1 fruit fly cellular context compared by ENCODE assay signal in the genomic region with DNA sequence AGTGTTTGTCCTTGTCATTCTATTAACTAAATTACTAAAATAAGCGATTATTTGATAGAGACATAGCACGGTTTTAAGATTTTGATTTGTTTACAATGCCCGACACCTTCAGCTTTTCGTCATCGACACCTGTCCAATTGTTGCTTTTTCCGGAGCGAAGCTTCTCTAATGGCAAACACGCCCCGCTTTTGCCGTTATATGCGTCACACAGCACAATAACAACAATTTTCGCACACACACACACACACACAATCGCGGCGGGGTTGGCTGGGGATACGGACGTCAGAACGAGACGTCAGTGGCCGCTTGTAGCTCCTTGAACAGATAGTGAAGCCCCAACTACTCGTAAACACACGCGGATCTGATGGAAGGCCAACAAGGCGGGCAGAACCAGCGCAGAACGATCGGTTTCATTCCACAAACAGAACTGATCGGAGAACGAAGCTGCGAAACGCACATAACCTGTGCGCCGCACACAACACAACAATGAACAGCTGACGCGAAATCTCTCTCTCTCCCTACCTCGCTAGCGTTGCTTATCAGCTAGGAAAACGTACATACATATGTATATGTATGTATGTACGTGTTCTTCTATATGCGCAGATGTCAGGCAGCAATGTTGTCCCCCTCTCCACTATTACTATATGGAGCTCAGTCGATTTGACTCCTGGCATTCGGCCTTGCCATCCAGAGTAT.
A peak's percentile ranks its signal among the peaks of the same experiment; 100 is the strongest.
TF ChIP-seq lines count a peak whose summit lies in the region.

No protein-coding gene starts in this region.

TF ChIP-seq in whole organism, embryonic, 481 proteins besides CTCF, POLR2A, EP300 and RAD21 (continued from another document and continues in another):
- TF ChIP-seq ap (GFP tag; IDR thresholded peaks at IDR 0.05; lab: Robert Waterston, UW) (no peak), sens (GFP tag; lab: Kevin White, UChicago) (peak; percentile 68), amos (GFP tag; IDR thresholded peaks at IDR 0.05; lab: Robert Waterston, UW; ENCODE audit: partially characterized antibody) (peak; percentile 56; the same call in 1 of the 2 replicates), CG18011 (GFP tag; optimal IDR thresholded peaks at IDR 0.05; lab: Kevin White, UChicago) (peak; percentile 30), emc (GFP tag; optimal IDR thresholded peaks at IDR 0.05; lab: Kevin White, UChicago) (no peak), CG12155 (GFP tag; optimal IDR thresholded peaks at IDR 0.05; lab: Kevin White, UChicago) (no peak), ase (GFP tag; IDR thresholded peaks at IDR 0.05; lab: Robert Waterston, UW) (no peak), CG3281 (GFP tag; optimal IDR thresholded peaks at IDR 0.05; lab: Kevin White, UChicago) (peak; percentile 34), Hmr (GFP tag; optimal IDR thresholded peaks at IDR 0.05; lab: Kevin White, UChicago) (peak; percentile 33), CG4360 (GFP tag; IDR thresholded peaks at IDR 0.05; lab: Robert Waterston, UW) (no peak), CG34422 (GFP tag; IDR thresholded peaks at IDR 0.05; lab: Robert Waterston, UW) (peak; percentile 83; the same call in 1 of the 3 replicates), grn (GFP tag; optimal IDR thresholded peaks at IDR 0.05; lab: Kevin White, UChicago) (no peak), Opbp (GFP tag; IDR thresholded peaks at IDR 0.05; lab: Robert Waterston, UW; ENCODE audit: partially characterized antibody) (no peak), CG1603 (tag; optimal IDR thresholded peaks at IDR 0.05; lab: Kevin White, UChicago) (no peak), CG32532 (GFP tag; IDR thresholded peaks at IDR 0.05; lab: Robert Waterston, UW) (peak; percentile 43; the same call in 1 of the 2 replicates), Fer1 (GFP tag; optimal IDR thresholded peaks at IDR 0.05; lab: Kevin White, UChicago) (peak; percentile 23), CG18764 (GFP tag; optimal IDR thresholded peaks at IDR 0.05; lab: Kevin White, UChicago) (no peak), Xrp1 (GFP tag; IDR thresholded peaks at IDR 0.05; lab: Robert Waterston, UW) (0 out of 2 replicates have a peak, but pooled peaks have one; percentile 8), CG34224 (GFP tag; IDR thresholded peaks at IDR 0.05; lab: Robert Waterston, UW; ENCODE audit: partially characterized antibody) (peak; percentile 48; the same call in 2 of the 3 replicates), ERR (GFP tag; optimal IDR thresholded peaks at IDR 0.05; lab: Kevin White, UChicago) (peak; percentile 8), CG13424 (tag; optimal IDR thresholded peaks at IDR 0.05; lab: Kevin White, UChicago) (no peak), gem (tag; optimal IDR thresholded peaks at IDR 0.05; lab: Kevin White, UChicago) (no peak), gce (GFP tag; IDR thresholded peaks at IDR 0.05; lab: Robert Waterston, UW) (no peak), CG12942 (GFP tag; optimal IDR thresholded peaks at IDR 0.05; lab: Kevin White, UChicago) (no peak), CG10959 (GFP tag; IDR thresholded peaks at IDR 0.05; lab: Robert Waterston, UW) (no peak), CG11696 (GFP tag; IDR thresholded peaks at IDR 0.05; lab: Robert Waterston, UW) (no peak), pb (GFP tag; optimal IDR thresholded peaks at IDR 0.05; lab: Kevin White, UChicago) (no peak), YL-1 (GFP tag; optimal IDR thresholded peaks at IDR 0.05; lab: Kevin White, UChicago) (no peak), CG17829 (tag; optimal IDR thresholded peaks at IDR 0.05; lab: Kevin White, UChicago) (peak; percentile 5), CG10431 (GFP tag; optimal IDR thresholded peaks at IDR 0.05; lab: Kevin White, UChicago) (no peak), CG4730 (GFP tag; IDR thresholded peaks at IDR 0.05; lab: Robert Waterston, UW) (no peak), PHDP (tag; optimal IDR thresholded peaks at IDR 0.05; lab: Kevin White, UChicago) (peak; percentile 4), ci (GFP tag; IDR thresholded peaks at IDR 0.05; lab: Robert Waterston, UW) (peak; percentile 39; the same call in 1 of the 3 replicates), nau (GFP tag; optimal IDR thresholded peaks at IDR 0.05; lab: Kevin White, UChicago) (peak; percentile 44), GATAe (GFP tag; conservative IDR thresholded peaks at IDR 0.05; lab: Robert Waterston, UW) (no peak; the same call in 1 of the 2 replicates), Oaz (GFP tag; IDR thresholded peaks at IDR 0.05; lab: Robert Waterston, UW) (no peak), bab2 (GFP tag; optimal IDR thresholded peaks at IDR 0.05; lab: Kevin White, UChicago) (no peak), MESR4 (GFP tag; optimal IDR thresholded peaks at IDR 0.05; lab: Kevin White, UChicago) (no peak), CG13296 (GFP tag; optimal IDR thresholded peaks at IDR 0.05; lab: Kevin White, UChicago) (no peak), lov (optimal IDR thresholded peaks at IDR 0.05; lab: Kevin White, UChicago) (no peak), lov (GFP tag; IDR thresholded peaks at IDR 0.05; lab: Robert Waterston, UW) (peak; percentile 64; the same call in 2 of the 3 replicates), CG1647 (GFP tag; optimal IDR thresholded peaks at IDR 0.05; lab: Kevin White, UChicago) (no peak), CG8281 (tag; optimal IDR thresholded peaks at IDR 0.05; lab: Kevin White, UChicago) (no peak), CHES-1-like (GFP tag; optimal IDR thresholded peaks at IDR 0.05; lab: Kevin White, UChicago) (peak; percentile 44), CG12744 (GFP tag; optimal IDR thresholded peaks at IDR 0.05; lab: Kevin White, UChicago) (no peak), caup (GFP tag; optimal IDR thresholded peaks at IDR 0.05; lab: Kevin White, UChicago; ENCODE audit: severe bottlenecking) (peak; percentile 59), CG2712 (tag; optimal IDR thresholded peaks at IDR 0.05; lab: Kevin White, UChicago) (no peak), CG12769 (tag; optimal IDR thresholded peaks at IDR 0.05; lab: Kevin White, UChicago) (peak; percentile 74), pum (GFP tag; optimal IDR thresholded peaks at IDR 0.05; lab: Kevin White, UChicago) (no peak), CG31224 (GFP tag; IDR thresholded peaks at IDR 0.05; lab: Robert Waterston, UW) (peak; percentile 74), ewg (GFP tag; optimal IDR thresholded peaks at IDR 0.05; lab: Kevin White, UChicago) (no peak), Gsc (GFP tag; IDR thresholded peaks at IDR 0.05; lab: Robert Waterston, UW) (no peak), vvl (GFP tag; IDR thresholded peaks at IDR 0.05; lab: Robert Waterston, UW) (peak; percentile 32; the same call in 1 of the 2 replicates), gcm (GFP tag; optimal IDR thresholded peaks at IDR 0.05; lab: Kevin White, UChicago) (no peak), Tbp (GFP tag; optimal IDR thresholded peaks at IDR 0.05; lab: Kevin White, UChicago) (no peak), luna (GFP tag; optimal IDR thresholded peaks at IDR 0.05; lab: Kevin White, UChicago) (no peak), CG10147 (GFP tag; optimal IDR thresholded peaks at IDR 0.05; lab: Kevin White, UChicago) (no peak), org-1 (GFP tag; optimal IDR thresholded peaks at IDR 0.05; lab: Kevin White, UChicago) (no peak), Gug (GFP tag; IDR thresholded peaks at IDR 0.05; lab: Robert Waterston, UW) (0 out of 4 replicates have a peak, but pooled peaks have one; percentile 8), Sry-δ (GFP tag; optimal IDR thresholded peaks at IDR 0.05; lab: Kevin White, UChicago) (no peak), bbx (GFP tag; IDR thresholded peaks at IDR 0.05; lab: Robert Waterston, UW; ENCODE audit: partially characterized antibody) (peak; percentile 56; the same call in 1 of the 2 replicates), CG2199 (GFP tag; IDR thresholded peaks at IDR 0.05; lab: Robert Waterston, UW) (peak; percentile 85), CG12071 (GFP tag; optimal IDR thresholded peaks at IDR 0.05; lab: Kevin White, UChicago) (peak; percentile 50), so (GFP tag; IDR thresholded peaks at IDR 0.05; lab: Robert Waterston, UW) (peak; percentile 53; the same call in 2 of the 3 replicates), MBD-R2 (GFP tag; IDR thresholded peaks at IDR 0.05; lab: Robert Waterston, UW) (peak; percentile 12; the same call in 1 of the 2 replicates), pho (GFP tag; optimal IDR thresholded peaks at IDR 0.05; lab: Kevin White, UChicago) (no peak), lilli (GFP tag; optimal IDR thresholded peaks at IDR 0.05; lab: Kevin White, UChicago) (peak; percentile 7), bsh (GFP tag; optimal IDR thresholded peaks at IDR 0.05; lab: Kevin White, UChicago) (peak in 1 of 2 experiments; percentile 11), nerfin-1 (tag; optimal IDR thresholded peaks at IDR 0.05; lab: Kevin White, UChicago) (peak; percentile 30), sima (GFP tag; optimal IDR thresholded peaks at IDR 0.05; lab: Kevin White, UChicago) (no peak), NFAT (GFP tag; IDR thresholded peaks at IDR 0.05; lab: Robert Waterston, UW) (peak; percentile 62; the same call in 1 of the 2 replicates), hkb (optimal IDR thresholded peaks at IDR 0.05; lab: Kevin White, UChicago) (no peak), hkb (GFP tag; IDR thresholded peaks at IDR 0.05; lab: Robert Waterston, UW) (0 out of 2 replicates have a peak, but pooled peaks have one; percentile 8), tin (GFP tag; optimal IDR thresholded peaks at IDR 0.05; lab: Kevin White, UChicago) (no peak), CG17186 (GFP tag; optimal IDR thresholded peaks at IDR 0.05; lab: Kevin White, UChicago) (no peak), CG7839 (tag; optimal IDR thresholded peaks at IDR 0.05; lab: Kevin White, UChicago) (no peak), CG12219 (GFP tag; optimal IDR thresholded peaks at IDR 0.05; lab: Kevin White, UChicago) (peak; percentile 32), CG8924 (tag; optimal IDR thresholded peaks at IDR 0.05; lab: Kevin White, UChicago) (peak; percentile 3), Antp (GFP tag; optimal IDR thresholded peaks at IDR 0.05; lab: Kevin White, UChicago) (no peak), CG1529 (GFP tag; optimal IDR thresholded peaks at IDR 0.05; lab: Kevin White, UChicago) (no peak), Atf-2 (GFP tag; optimal IDR thresholded peaks at IDR 0.05; lab: Kevin White, UChicago) (no peak), HLHmδ (GFP tag; optimal IDR thresholded peaks at IDR 0.05; lab: Kevin White, UChicago) (peak; percentile 3), HLH3B (GFP tag; IDR thresholded peaks at IDR 0.05; lab: Robert Waterston, UW) (0 out of 2 replicates have a peak, but pooled peaks have one; percentile 20), sd (tag; optimal IDR thresholded peaks at IDR 0.05; lab: Kevin White, UChicago) (peak; percentile 34), MTF-1 (GFP tag; optimal IDR thresholded peaks at IDR 0.05; lab: Kevin White, UChicago; ENCODE audit: borderline replicate concordance) (no peak), CG9817 (tag; optimal IDR thresholded peaks at IDR 0.05; lab: Kevin White, UChicago) (no peak), NC2β (GFP tag; optimal IDR thresholded peaks at IDR 0.05; lab: Kevin White, UChicago) (no peak), Ets65A (GFP tag; lab: Kevin White, UChicago) (peak; percentile 16), zen (tag; optimal IDR thresholded peaks at IDR 0.05; lab: Kevin White, UChicago) (no peak), her (GFP tag; optimal IDR thresholded peaks at IDR 0.05; lab: Kevin White, UChicago) (no peak), CG18599 (GFP tag; optimal IDR thresholded peaks at IDR 0.05; lab: Kevin White, UChicago) (peak; percentile 60), Med (GFP tag; lab: Kevin White, UChicago) (peak; percentile 89), mirr (GFP tag; optimal IDR thresholded peaks at IDR 0.05; lab: Kevin White, UChicago) (peak; percentile 74), repo (GFP tag; optimal IDR thresholded peaks at IDR 0.05; lab: Kevin White, UChicago) (no peak), HHEX (GFP tag; optimal IDR thresholded peaks at IDR 0.05; lab: Kevin White, UChicago) (peak; percentile 38), CG12236 (GFP tag; optimal IDR thresholded peaks at IDR 0.05; lab: Kevin White, UChicago) (no peak), CG10654 (GFP tag; optimal IDR thresholded peaks at IDR 0.05; lab: Kevin White, UChicago) (no peak), tll (GFP tag; optimal IDR thresholded peaks at IDR 0.05; lab: Kevin White, UChicago) (peak in 1 of 2 experiments; percentile 41), CG30403 (GFP tag; optimal IDR thresholded peaks at IDR 0.05; lab: Kevin White, UChicago) (no peak), Sox102F (GFP tag; optimal IDR thresholded peaks at IDR 0.05; lab: Kevin White, UChicago) (no peak), CG6175 (GFP tag; IDR thresholded peaks at IDR 0.05; lab: Robert Waterston, UW) (no peak), CG5245 (GFP tag; optimal IDR thresholded peaks at IDR 0.05; lab: Kevin White, UChicago) (no peak), CG7987 (GFP tag; optimal IDR thresholded peaks at IDR 0.05; lab: Kevin White, UChicago) (peak; percentile 82), CG18476 (GFP tag; optimal IDR thresholded peaks at IDR 0.05; lab: Kevin White, UChicago) (no peak), kah (GFP tag; optimal IDR thresholded peaks at IDR 0.05; lab: Kevin White, UChicago) (peak; percentile 40), Stat92E (GFP tag; optimal IDR thresholded peaks at IDR 0.05; lab: Kevin White, UChicago) (no peak), CG5180 (GFP tag; optimal IDR thresholded peaks at IDR 0.05; lab: Kevin White, UChicago) (no peak), pros (GFP tag; optimal IDR thresholded peaks at IDR 0.05; lab: Kevin White, UChicago) (no peak), HmgD (GFP tag; optimal IDR thresholded peaks at IDR 0.05; lab: Kevin White, UChicago) (no peak), ash1 (GFP tag; optimal IDR thresholded peaks at IDR 0.05; lab: Kevin White, UChicago) (peak; percentile 69), kni (GFP tag; optimal IDR thresholded peaks at IDR 0.05; lab: Kevin White, UChicago) (peak; percentile 26), Hey (tag; optimal IDR thresholded peaks at IDR 0.05; lab: Kevin White, UChicago) (peak; percentile 28), CG16779 (GFP tag; IDR thresholded peaks at IDR 0.05; lab: Robert Waterston, UW) (peak; percentile 54; the same call in 1 of the 2 replicates), Ravus (GFP tag; IDR thresholded peaks at IDR 0.05; lab: Robert Waterston, UW) (no peak), gro (GFP tag; optimal IDR thresholded peaks at IDR 0.05; lab: Kevin White, UChicago) (peak; percentile 58), CG3847 (GFP tag; IDR thresholded peaks at IDR 0.05; lab: Robert Waterston, UW) (no peak), jing (GFP tag; optimal IDR thresholded peaks at IDR 0.05; lab: Kevin White, UChicago) (no peak), twi (tag; optimal IDR thresholded peaks at IDR 0.05; lab: Kevin White, UChicago) (no peak), CG14710 (tag; optimal IDR thresholded peaks at IDR 0.05; lab: Kevin White, UChicago) (no peak), insv (GFP tag; optimal IDR thresholded peaks at IDR 0.05; lab: Kevin White, UChicago) (peak in 1 of 2 experiments; percentile 22), shn (GFP tag; optimal IDR thresholded peaks at IDR 0.05; lab: Kevin White, UChicago) (no peak), CG10565 (GFP tag; optimal IDR thresholded peaks at IDR 0.05; lab: Kevin White, UChicago) (no peak), CG7556 (GFP tag; optimal IDR thresholded peaks at IDR 0.05; lab: Kevin White, UChicago) (no peak), lab (GFP tag; optimal IDR thresholded peaks at IDR 0.05; lab: Kevin White, UChicago) (peak; percentile 56)
